Worm (Caenorhabditis elegans) whole organism, L3 larva: ENCODE data around the gene hecw-1.

ENCODE experiments used
- nhr-23 ChIP-seq: fragments of 150-350 bp; optimal IDR thresholded peaks from 2 replicates; lab custom pipeline; 2014; ENCODE audit warnings: missing biosample characterization, missing genetic modification reagents, missing genetic modification characterization
- nhr-28 ChIP-seq: fragments of 150-350 bp; optimal IDR thresholded peaks from 2 replicates; lab custom pipeline; 2014; ENCODE audit warnings: missing biosample characterization, missing genetic modification characterization
- unc-62 ChIP-seq: fragments of 150-350 bp; sonication (generic microtip); optimal IDR thresholded peaks from 4 replicates; lab custom pipeline; 2014; ENCODE audit warnings: missing biosample characterization, missing genetic modification reagents, missing genetic modification characterization

DNA sequence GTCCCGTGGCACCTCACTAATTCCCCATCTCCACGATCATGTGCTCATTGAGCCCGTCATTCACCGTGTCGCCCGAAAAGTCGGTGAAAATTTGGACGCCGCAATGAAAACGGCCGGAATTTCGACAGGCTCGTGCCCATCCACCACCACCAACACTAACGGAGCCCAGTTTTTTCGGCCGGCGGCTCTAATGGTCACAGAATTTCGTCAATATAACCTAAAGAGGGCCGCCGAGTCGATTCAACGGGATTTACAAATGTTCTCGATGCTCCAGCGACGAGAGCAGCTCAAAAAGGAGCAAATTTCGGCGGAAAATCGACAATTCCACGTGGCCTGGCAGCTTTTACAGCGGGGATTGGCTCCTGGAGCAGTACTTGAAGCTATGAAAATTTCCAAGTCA is 60.3 kb downstream of the hecw-1 start:
- TF ChIP-seq nhr-23 (no peak), nhr-28 (tag; lab: Kevin White, UChicago) (no peak), unc-62 (GFP tag; lab: Kevin White, UChicago) (no peak)
